Fruit fly (Drosophila melanogaster) S2 (cell line): Measurements from ENCODE around the gene JMJD5.

Experiments
- CG8478 ChIP-seq: fragments of >200 bp; optimal IDR thresholded peaks from 2 replicates; lab custom pipeline; 2018
- CTCF ChIP-seq, 2 experiments: fragments of >200 bp; optimal IDR thresholded peaks; 2 replicates each; lab custom pipeline; 2018

Gene JMJD5

dm6 chr3L:791251-791991 is 49.7 kb downstream of the JMJD5 start:
- TF ChIP-seq CTCF (optimal IDR thresholded peaks at IDR 0.05; lab: Kevin White, UChicago), result no peak
- TF ChIP-seq CG8478, result no peak
